Worm (Caenorhabditis elegans) whole organism, early embryonic: ENCODE measurements around the gene Y47D7A.17.

ENCODE experiments used
- B0310.2 ChIP-seq: sonication (generic microtip); optimal IDR thresholded peaks from 2 replicates; lab custom pipeline; 2016; ENCODE audit warnings: mild to moderate bottlenecking, missing genetic modification characterization, missing compliant biosample characterization
- F13C5.2 ChIP-seq: sonication (generic microtip); optimal IDR thresholded peaks from 2 replicates; lab custom pipeline; 2017; ENCODE audit warnings: mild to moderate bottlenecking, missing genetic modification characterization, inconsistent platforms, missing compliant biosample characterization
- aly-1 ChIP-seq: sonication (generic microtip); optimal IDR thresholded peaks from 2 replicates; lab custom pipeline; 2016; ENCODE audit warnings: missing genetic modification characterization, missing compliant biosample characterization
- ama-1 ChIP-seq: fragments of 150-350 bp; optimal IDR thresholded peaks from 2 replicates; lab custom pipeline; 2014
- ceh-13 ChIP-seq: fragments of 200-800 bp; sonication (Bioruptor generic); optimal IDR thresholded peaks from 2 replicates; lab custom pipeline; 2018; ENCODE audit warnings: mild to moderate bottlenecking, missing genetic modification characterization, missing compliant biosample characterization
- ets-7 ChIP-seq: sonication (generic microtip); optimal IDR thresholded peaks from 2 replicates; lab custom pipeline; 2016; ENCODE audit warnings: missing genotype, missing genetic modification characterization, missing compliant biosample characterization
- flt-1 ChIP-seq: fragments of 200-800 bp; sonication (Bioruptor generic); IDR thresholded peaks from 2 replicates; pipeline ENCODE4 v1.3.6; 2022; ENCODE audit warnings: missing genetic modification characterization, missing compliant biosample characterization
- hnd-1 ChIP-seq: sonication (generic microtip); optimal IDR thresholded peaks from 2 replicates; lab custom pipeline; 2016; ENCODE audit warnings: missing genetic modification characterization, missing compliant biosample characterization
- pes-1 ChIP-seq: fragments of 200-800 bp; sonication (Bioruptor generic); IDR thresholded peaks from 2 replicates; pipeline ENCODE4 v1.3.6; 2022; ENCODE audit warnings: missing genetic modification reagents, missing genetic modification characterization, missing compliant biosample characterization
- scrt-1 ChIP-seq: fragments of 200-800 bp; sonication (Bioruptor generic); IDR thresholded peaks from 2 replicates; pipeline ENCODE4 v1.3.6; 2022; ENCODE audit warnings: missing genetic modification characterization, missing compliant biosample characterization
- tbx-11 ChIP-seq: fragments of 200-800 bp; sonication (Bioruptor generic); IDR thresholded peaks from 2 replicates; pipeline ENCODE4 v1.3.6; 2022; ENCODE audit warnings: missing genetic modification characterization, missing compliant biosample characterization
- tbx-37 ChIP-seq: fragments of 200-800 bp; sonication (Bioruptor generic); conservative IDR thresholded peaks from 2 replicates; pipeline ENCODE4 v1.3.6; 2022; ENCODE audit warnings: missing genetic modification reagents, missing genetic modification characterization, missing compliant biosample characterization

DNA sequence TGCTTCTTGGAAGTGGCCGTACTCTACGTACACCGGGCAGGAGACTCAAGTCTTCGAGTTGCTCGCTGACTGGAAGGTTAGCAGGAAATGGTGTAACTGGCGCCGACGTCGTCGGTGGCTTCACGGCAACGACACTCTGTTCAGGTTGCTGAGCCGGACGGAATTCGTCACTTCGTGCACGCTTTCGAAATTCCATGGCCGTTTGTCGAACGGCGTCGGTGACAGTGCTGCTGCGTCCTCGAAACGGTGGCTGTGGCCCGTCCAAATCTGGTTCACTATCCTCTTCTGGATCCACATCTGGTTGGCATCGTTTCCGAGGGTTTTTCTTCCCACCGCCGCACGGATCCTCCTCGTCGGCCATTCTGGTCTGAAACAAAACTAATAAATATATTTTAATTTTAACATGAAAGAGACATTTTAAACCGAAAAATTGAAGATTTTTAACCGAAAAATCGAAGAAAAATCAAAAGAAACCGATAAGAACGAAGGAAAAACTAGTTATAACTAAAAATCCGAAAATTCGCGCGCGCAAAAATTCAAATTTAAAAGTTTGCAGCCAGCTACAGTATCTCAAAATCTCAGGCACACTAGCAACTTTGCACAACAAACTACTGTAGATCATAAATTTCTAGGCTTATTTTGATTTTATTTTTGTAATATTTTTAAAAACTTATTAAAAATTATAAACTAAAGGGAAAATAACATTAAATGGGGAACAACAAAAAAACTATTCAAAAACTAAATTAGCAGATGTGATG, 35.6 kb downstream of the Y47D7A.17 start, which contains the start of gene F32D1.7:
- no peak for TF ChIP-seq ama-1 (lab: Kevin White, UChicago)
- no peak for TF ChIP-seq scrt-1 (GFP tag; lab: Robert Waterston, UW)
- no peak for TF ChIP-seq pes-1
- TF ChIP-seq B0310.2 (tag; lab: Kevin White, UChicago) = no peak
- TF ChIP-seq tbx-11 (GFP tag; lab: Robert Waterston, UW) = no peak
- no peak for TF ChIP-seq tbx-37 (GFP tag; lab: Robert Waterston, UW)
- no peak for TF ChIP-seq ets-7 (tag; lab: Kevin White, UChicago)
- TF ChIP-seq aly-1 (tag; lab: Kevin White, UChicago) = no peak
- TF ChIP-seq flt-1 = no peak
- TF ChIP-seq hnd-1 (tag; lab: Kevin White, UChicago) = no peak
- TF ChIP-seq F13C5.2 (tag; lab: Kevin White, UChicago) = no peak
- TF ChIP-seq ceh-13 (GFP tag; lab: Kevin White, UChicago) = no peak
